Fruit fly (Drosophila melanogaster): Measurements from ENCODE around the gene PIG-F.
A peak's percentile ranks its signal among the peaks of the same experiment; 100 is the strongest.

The PIG-F gene

DNA sequence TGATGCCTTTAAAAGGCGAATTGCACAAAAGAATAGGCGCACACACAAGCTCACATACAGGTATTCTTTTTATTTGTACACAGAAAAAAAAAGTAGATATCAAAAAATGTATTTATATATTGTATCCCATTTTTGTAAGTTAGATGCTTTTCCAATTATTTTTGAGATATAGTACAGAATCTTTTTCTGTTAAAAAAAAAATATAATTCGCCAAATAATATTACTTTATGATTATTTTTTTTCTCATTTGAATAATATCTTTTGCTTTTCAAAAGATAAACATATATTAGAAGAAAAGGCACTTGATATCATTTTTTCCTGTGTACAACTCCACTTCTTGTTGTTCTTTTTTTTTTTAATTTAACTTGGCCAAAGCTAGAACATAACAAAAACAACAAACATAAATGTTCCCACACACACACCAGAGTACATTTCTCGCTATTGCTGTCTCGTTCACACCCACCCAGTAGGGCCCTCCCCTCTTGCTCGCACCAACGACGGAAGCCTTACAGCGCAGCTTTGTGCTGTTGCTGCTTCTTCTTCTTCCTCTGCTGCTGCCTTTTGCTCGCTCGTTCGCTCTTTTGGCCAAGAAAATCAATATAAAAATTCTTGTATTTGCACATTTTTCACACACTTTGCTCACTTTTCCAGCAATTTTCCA is 22.7 kb downstream of the PIG-F start (continued):
- peak; percentile 63 for TF ChIP-seq Hr3 (GFP tag; optimal IDR thresholded peaks at IDR 0.05)
- no peak for TF ChIP-seq CG9609 (GFP tag; optimal IDR thresholded peaks at IDR 0.05)
- TF ChIP-seq ERR (GFP tag; optimal IDR thresholded peaks at IDR 0.05) = no peak
- TF ChIP-seq Max (GFP tag; optimal IDR thresholded peaks at IDR 0.05) = peak; percentile 1
- no peak for TF ChIP-seq schlank (tag; optimal IDR thresholded peaks at IDR 0.05)
- no peak for TF ChIP-seq CG10959 (GFP tag; IDR thresholded peaks at IDR 0.05)
- TF ChIP-seq CG5245 (GFP tag; optimal IDR thresholded peaks at IDR 0.05) = peak; percentile 29
- no peak for TF ChIP-seq Mes4 (GFP tag; optimal IDR thresholded peaks at IDR 0.05)
- TF ChIP-seq sens-2 (GFP tag; IDR thresholded peaks at IDR 0.05) = no peak
- TF ChIP-seq CG2712 (tag; optimal IDR thresholded peaks at IDR 0.05) = peak; percentile 90
- TF ChIP-seq tx (GFP tag; optimal IDR thresholded peaks at IDR 0.05) = no peak
- peak; percentile 90 for TF ChIP-seq CG11504 (tag; optimal IDR thresholded peaks at IDR 0.05)
- no peak for TF ChIP-seq aop (GFP tag; IDR thresholded peaks at IDR 0.05)
- no peak for TF ChIP-seq en (GFP tag; optimal IDR thresholded peaks at IDR 0.05)
- no peak for TF ChIP-seq ato (GFP tag; IDR thresholded peaks at IDR 0.05; ENCODE audit: partially characterized antibody)
- peak; percentile 62 for TF ChIP-seq CG15011 (GFP tag; optimal IDR thresholded peaks at IDR 0.05)
- peak; percentile 70 for TF ChIP-seq slou (GFP tag; optimal IDR thresholded peaks at IDR 0.05)
- 0 out of 2 replicates have a peak, but pooled peaks have one; percentile 39 for TF ChIP-seq Nf-YA (GFP tag; IDR thresholded peaks at IDR 0.05)
- TF ChIP-seq Myb (GFP tag; optimal IDR thresholded peaks at IDR 0.05) = no peak
- TF ChIP-seq TFAM (GFP tag; optimal IDR thresholded peaks at IDR 0.05) = no peak
- no peak for TF ChIP-seq corto (GFP tag; optimal IDR thresholded peaks at IDR 0.05)
- peak; percentile 29; the same call in 1 of the 2 replicates for TF ChIP-seq wdn (GFP tag; IDR thresholded peaks at IDR 0.05)
- no peak for TF ChIP-seq hkb (optimal IDR thresholded peaks at IDR 0.05)
- TF ChIP-seq hkb (GFP tag; IDR thresholded peaks at IDR 0.05) = peak; percentile 54
- no peak for TF ChIP-seq Tbp (GFP tag; optimal IDR thresholded peaks at IDR 0.05)
- TF ChIP-seq CG16813 (GFP tag; IDR thresholded peaks at IDR 0.05; ENCODE audit: partially characterized antibody) = no peak
- TF ChIP-seq pb (GFP tag; optimal IDR thresholded peaks at IDR 0.05) = no peak
- TF ChIP-seq CG12236 (GFP tag; optimal IDR thresholded peaks at IDR 0.05) = no peak
- TF ChIP-seq CG5953 (GFP tag; IDR thresholded peaks at IDR 0.05) = no peak
- peak; percentile 38 for TF ChIP-seq Camta (GFP tag; optimal IDR thresholded peaks at IDR 0.05)
- TF ChIP-seq CG15479 (GFP tag; optimal IDR thresholded peaks at IDR 0.05) = no peak
- TF ChIP-seq YL-1 (GFP tag; optimal IDR thresholded peaks at IDR 0.05) = peak; percentile 22
- no peak for TF ChIP-seq nau (GFP tag; optimal IDR thresholded peaks at IDR 0.05)
- no peak for TF ChIP-seq Mad (GFP tag; optimal IDR thresholded peaks at IDR 0.05)
- TF ChIP-seq CG17802 (tag; optimal IDR thresholded peaks at IDR 0.05) = no peak
- TF ChIP-seq CG17361 (GFP tag; IDR thresholded peaks at IDR 0.05) = peak; percentile 96
- TF ChIP-seq zen (tag; optimal IDR thresholded peaks at IDR 0.05) = peak; percentile 65
- no peak for TF ChIP-seq CG16779 (GFP tag; IDR thresholded peaks at IDR 0.05)
- peak; percentile 89 for TF ChIP-seq Ptx1 (GFP tag; IDR thresholded peaks at IDR 0.05)
- peak; percentile 50 for TF ChIP-seq CG16815 (GFP tag; optimal IDR thresholded peaks at IDR 0.05)
- TF ChIP-seq vfl (GFP tag; optimal IDR thresholded peaks at IDR 0.05) = no peak
- TF ChIP-seq Atf6 (GFP tag; IDR thresholded peaks at IDR 0.05) = peak; percentile 71
- no peak for TF ChIP-seq CG7928 (GFP tag; optimal IDR thresholded peaks at IDR 0.05)
- peak; percentile 59; the same call in 1 of the 2 replicates for TF ChIP-seq cas (GFP tag; IDR thresholded peaks at IDR 0.05)
- TF ChIP-seq shn (GFP tag; optimal IDR thresholded peaks at IDR 0.05) = no peak
- no peak for TF ChIP-seq Ets65A (GFP tag)
- TF ChIP-seq dimm (GFP tag; IDR thresholded peaks at IDR 0.05) = no peak
- no peak for TF ChIP-seq ftz-f1 (GFP tag; optimal IDR thresholded peaks at IDR 0.05)
- TF ChIP-seq nom (GFP tag; optimal IDR thresholded peaks at IDR 0.05) = peak; percentile 72
- TF ChIP-seq Dll (GFP tag; IDR thresholded peaks at IDR 0.05; ENCODE audit: partially characterized antibody) = no peak
- peak; percentile 87 for TF ChIP-seq PHDP (tag; optimal IDR thresholded peaks at IDR 0.05)
- TF ChIP-seq jumu (GFP tag; optimal IDR thresholded peaks at IDR 0.05) = no peak

Measured in whole organism, embryonic.